Fruit fly (Drosophila melanogaster) whole organism, wandering third instar larva: ENCODE results near the gene Alp9.
A peak's percentile ranks its signal among the peaks of the same experiment; 100 is the strongest.

Source experiments
- CG9705 ChIP-seq: fragments of 200-800 bp; sonication (Bioruptor generic); optimal IDR thresholded peaks from 2 replicates; lab custom pipeline; 2018; ENCODE audit warnings: missing biosample characterization, mild to moderate bottlenecking, missing genetic modification characterization
- CrebA ChIP-seq: fragments of 200-800 bp; sonication (Bioruptor generic); optimal IDR thresholded peaks from 2 replicates; lab custom pipeline; 2016; ENCODE audit warnings: missing biosample characterization, mild to moderate bottlenecking, missing genetic modification characterization, borderline replicate concordance
- Dfd ChIP-seq: fragments of >200 bp; optimal IDR thresholded peaks from 2 replicates; lab custom pipeline; 2017; ENCODE audit warnings: missing biosample characterization, missing genetic modification characterization
- Dif ChIP-seq: fragments of 200-275, 200-300 bp; sonication (Bioruptor generic); optimal IDR thresholded peaks from 2 replicates; lab custom pipeline; 2018; ENCODE audit warnings: missing biosample characterization, missing genetic modification characterization; ENCODE audit not compliant: partially characterized antibody
- GATAd ChIP-seq: sonication (Bioruptor generic); optimal IDR thresholded peaks from 2 replicates; lab custom pipeline; 2016; ENCODE audit warnings: missing biosample characterization, missing genetic modification characterization
- HLH106 ChIP-seq: fragments of 200-800 bp; optimal IDR thresholded peaks from 3 replicates; lab custom pipeline; 2019; ENCODE audit warnings: missing biosample characterization, mild to moderate bottlenecking, missing genetic modification characterization, moderate library complexity
- Hnf4 ChIP-seq: fragments of 200-800 bp; sonication (Bioruptor generic); optimal IDR thresholded peaks from 2 replicates; lab custom pipeline; 2016; ENCODE audit warnings: missing biosample characterization, mild to moderate bottlenecking, missing genetic modification characterization
- Hr78 ChIP-seq: fragments of >200 bp; optimal IDR thresholded peaks from 2 replicates; lab custom pipeline; 2017; ENCODE audit warnings: missing biosample characterization, missing genetic modification characterization
- Hr83 ChIP-seq: fragments of 200-300 bp; sonication (Bioruptor generic); optimal IDR thresholded peaks from 2 replicates; lab custom pipeline; 2016; ENCODE audit warnings: missing biosample characterization, mild to moderate bottlenecking, missing genetic modification characterization, moderate library complexity; ENCODE audit not compliant: poor library complexity, severe bottlenecking
- Jra ChIP-seq: sonication (Bioruptor generic); optimal IDR thresholded peaks from 2 replicates; lab custom pipeline; 2016; ENCODE audit warnings: missing biosample characterization, missing genetic modification characterization
- Mio ChIP-seq: sonication (Bioruptor generic); optimal IDR thresholded peaks from 2 replicates; lab custom pipeline; 2016; ENCODE audit warnings: missing biosample characterization, missing genetic modification characterization
- Myc ChIP-seq: fragments of >200 bp; optimal IDR thresholded peaks from 2 replicates; lab custom pipeline; 2017
- N ChIP-seq: fragments of >200 bp; optimal IDR thresholded peaks from 2 replicates; lab custom pipeline; 2018; ENCODE audit warnings: missing biosample characterization, missing external identifiers, missing genetic modification characterization
- Rel ChIP-seq, 2 experiments: fragments of 200-800 bp; sonication (Bioruptor generic) in 1 of 2; optimal IDR thresholded peaks; 2 replicates in 1 of 2; 3 replicates in 1 of 2; lab custom pipeline; 2016 to 2019; ENCODE audit warnings: mild to moderate bottlenecking in 2 of 2, missing biosample characterization in 2 of 2, missing genetic modification characterization in 2 of 2, moderate library complexity in 1 of 2
- Sp1 ChIP-seq: fragments of 200-800 bp; sonication (Bioruptor generic); optimal IDR thresholded peaks from 3 replicates; lab custom pipeline; 2019; ENCODE audit warnings: missing biosample characterization, mild to moderate bottlenecking, missing genetic modification characterization, moderate library complexity
- Vsx2 ChIP-seq: fragments of 200-300, 225-300 bp; sonication (Bioruptor generic); optimal IDR thresholded peaks from 2 replicates; lab custom pipeline; 2018; ENCODE audit warnings: missing biosample characterization, missing genetic modification characterization; ENCODE audit not compliant: partially characterized antibody
- br ChIP-seq: fragments of 200-800 bp; sonication (Bioruptor generic); optimal IDR thresholded peaks from 2 replicates; lab custom pipeline; 2016; ENCODE audit warnings: missing biosample characterization, missing genetic modification characterization
- brk ChIP-seq: fragments of 200-800 bp; sonication (Bioruptor generic); optimal IDR thresholded peaks from 2 replicates; lab custom pipeline; 2016; ENCODE audit warnings: missing biosample characterization, mild to moderate bottlenecking, missing genetic modification characterization
- dl ChIP-seq, 2 experiments: fragments of 175-275, 200-275 bp in 1 of 2; fragments of 200-275 bp in 1 of 2; sonication (Bioruptor generic); optimal IDR thresholded peaks; lab custom pipeline; 2018; ENCODE audit warnings: mild to moderate bottlenecking in 2 of 2, missing biosample characterization in 2 of 2, missing genetic modification characterization in 2 of 2, moderate library complexity in 2 of 2; ENCODE audit not compliant: partially characterized antibody in 2 of 2, insufficient read depth in 1 of 2
- dmrt93B ChIP-seq: fragments of 200-800 bp; sonication (Bioruptor generic); optimal IDR thresholded peaks from 2 replicates; lab custom pipeline; 2018; ENCODE audit warnings: missing biosample characterization, mild to moderate bottlenecking, missing genetic modification characterization
- dsf ChIP-seq: sonication (Bioruptor generic); optimal IDR thresholded peaks from 2 replicates; lab custom pipeline; 2016; ENCODE audit warnings: missing biosample characterization, missing genetic modification characterization, borderline replicate concordance
- ey ChIP-seq: fragments of 200-800 bp; sonication (Bioruptor generic); optimal IDR thresholded peaks from 2 replicates; lab custom pipeline; 2016; ENCODE audit warnings: missing biosample characterization, missing genetic modification characterization
- foxo ChIP-seq, 2 experiments: fragments of 200-800 bp; sonication (Bioruptor generic); optimal IDR thresholded peaks; 2 replicates in 1 of 2; 3 replicates in 1 of 2; lab custom pipeline; 2016 to 2017; ENCODE audit warnings: missing biosample characterization in 2 of 2, missing genetic modification characterization in 2 of 2
- fru ChIP-seq: fragments of 200-800 bp; sonication (Bioruptor generic); optimal IDR thresholded peaks from 3 replicates; lab custom pipeline; 2016; ENCODE audit warnings: missing biosample characterization, mild to moderate bottlenecking, missing genetic modification characterization
- h ChIP-seq: fragments of 200-800 bp; sonication (Bioruptor generic); optimal IDR thresholded peaks from 3 replicates; lab custom pipeline; 2016; ENCODE audit warnings: missing biosample characterization, mild to moderate bottlenecking, missing genetic modification characterization
- jim ChIP-seq: fragments of 175-275, 200-325 bp; sonication (Bioruptor generic); optimal IDR thresholded peaks from 2 replicates; lab custom pipeline; 2016; ENCODE audit warnings: missing biosample characterization, mild to moderate bottlenecking, missing genetic modification characterization
- lola ChIP-seq: fragments of >200 bp; optimal IDR thresholded peaks from 2 replicates; lab custom pipeline; 2017; ENCODE audit warnings: missing biosample characterization, missing genetic modification characterization
- pan ChIP-seq: fragments of >200 bp; optimal IDR thresholded peaks from 2 replicates; lab custom pipeline; 2017
- psq ChIP-seq: fragments of 200-800 bp; sonication (Bioruptor generic); optimal IDR thresholded peaks from 3 replicates; lab custom pipeline; 2017; ENCODE audit warnings: missing biosample characterization, mild to moderate bottlenecking, missing genetic modification characterization, moderate library complexity
- rgr ChIP-seq: fragments of 200-800 bp; sonication (Bioruptor generic); optimal IDR thresholded peaks from 3 replicates; lab custom pipeline; 2016; ENCODE audit warnings: missing biosample characterization, mild to moderate bottlenecking, missing genetic modification characterization
- sage ChIP-seq: fragments of 200-800 bp; sonication (Bioruptor generic); optimal IDR thresholded peaks from 2 replicates; lab custom pipeline; 2016; ENCODE audit warnings: missing biosample characterization, mild to moderate bottlenecking, missing genetic modification characterization
- sv ChIP-seq: fragments of 200-800 bp; sonication (Bioruptor generic); optimal IDR thresholded peaks from 3 replicates; lab custom pipeline; 2016; ENCODE audit warnings: missing biosample characterization, missing genetic modification characterization
- tai ChIP-seq: sonication (Bioruptor generic); optimal IDR thresholded peaks from 2 replicates; lab custom pipeline; 2016; ENCODE audit warnings: missing biosample characterization, missing genetic modification characterization
- usp ChIP-seq: fragments of >200 bp; optimal IDR thresholded peaks from 2 replicates; lab custom pipeline; 2017; ENCODE audit warnings: missing biosample characterization, missing genetic modification characterization

The Alp9 gene

DNA sequence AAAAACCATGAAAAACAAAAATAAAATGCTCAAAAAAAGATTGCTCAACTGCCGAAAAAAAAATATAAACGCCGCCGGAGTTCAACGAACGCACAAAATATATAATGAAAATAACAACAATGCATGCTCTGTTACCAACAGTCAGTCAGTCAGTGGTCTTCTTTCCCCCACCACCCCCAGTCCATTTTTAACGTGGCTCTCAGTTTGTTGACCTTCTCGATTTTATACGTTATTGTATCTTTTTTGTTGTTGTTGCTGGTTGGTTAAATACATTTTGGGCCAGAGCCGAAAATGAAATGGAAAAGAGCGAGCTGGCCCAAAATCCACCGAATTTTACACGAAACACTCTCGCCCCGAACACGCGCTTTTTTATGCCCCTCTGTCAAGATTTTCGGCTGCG lies 26.6 kb downstream of the Alp9 start:
- peak; percentile 0 for TF ChIP-seq Sp1
- TF ChIP-seq psq, result peak; percentile 79
- no peak for TF ChIP-seq GATAd (GFP tag; lab: Kevin White, UChicago)
- no peak for TF ChIP-seq dmrt93B (GFP tag; lab: Kevin White, UChicago)
- TF ChIP-seq rgr (GFP tag; lab: Kevin White, UChicago), result no peak
- TF ChIP-seq Rel (GFP tag; optimal IDR thresholded peaks at IDR 0.05; lab: Kevin White, UChicago), result no peak
- TF ChIP-seq Rel (tag; optimal IDR thresholded peaks at IDR 0.05; lab: Kevin White, UChicago), result peak; percentile 39
- TF ChIP-seq dl (GFP tag; optimal IDR thresholded peaks at IDR 0.05; lab: Kevin White, UChicago; ENCODE audit: insufficient read depth in 1 of 2, partially characterized antibody in 2 of 2), result peak in 1 of 2 experiments; percentile 12
- peak; percentile 10 for TF ChIP-seq fru
- peak; percentile 69 for TF ChIP-seq tai (GFP tag; lab: Kevin White, UChicago)
- TF ChIP-seq CrebA, result peak; percentile 40
- no peak for TF ChIP-seq Dfd (GFP tag; lab: Kevin White, UChicago)

DNA sequence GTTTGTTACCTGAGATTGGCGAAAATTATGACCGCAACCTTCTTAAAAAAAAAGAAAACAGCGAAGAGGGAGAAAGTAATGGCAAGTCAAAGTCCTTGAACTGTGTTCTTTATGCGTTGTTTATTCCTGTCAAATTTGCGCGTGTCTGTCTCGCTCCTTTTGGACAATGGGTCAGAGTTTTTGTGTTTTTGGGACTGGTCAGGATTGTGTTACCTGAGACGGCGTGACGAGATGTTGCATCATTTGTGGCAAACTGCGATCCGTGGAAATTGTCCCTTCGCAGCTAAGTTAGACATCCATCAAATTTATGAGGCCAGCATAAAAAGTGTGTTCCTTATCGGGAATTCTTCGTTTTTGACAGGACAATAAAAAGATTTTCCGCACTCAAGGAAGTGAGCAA lies 28.0 kb downstream of the Alp9 start:
- no peak for TF ChIP-seq jim (GFP tag; lab: Kevin White, UChicago)
- TF ChIP-seq Myc (lab: Kevin White, UChicago), result no peak
- no peak for TF ChIP-seq GATAd (GFP tag; lab: Kevin White, UChicago)
- no peak for TF ChIP-seq HLH106 (tag; lab: Kevin White, UChicago)
- TF ChIP-seq Hnf4, result no peak
- no peak for TF ChIP-seq foxo (GFP tag; optimal IDR thresholded peaks at IDR 0.05; lab: Kevin White, UChicago)
- TF ChIP-seq Mio (GFP tag; lab: Kevin White, UChicago), result no peak
- TF ChIP-seq Rel (GFP tag; optimal IDR thresholded peaks at IDR 0.05; lab: Kevin White, UChicago), result no peak
- no peak for TF ChIP-seq Rel (tag; optimal IDR thresholded peaks at IDR 0.05; lab: Kevin White, UChicago)
- TF ChIP-seq Hr78, result no peak
- TF ChIP-seq ey (GFP tag; lab: Kevin White, UChicago), result no peak
- no peak for TF ChIP-seq tai (GFP tag; lab: Kevin White, UChicago)
- TF ChIP-seq Dfd (GFP tag; lab: Kevin White, UChicago), result no peak
- no peak for TF ChIP-seq pan (lab: Kevin White, UChicago)
- no peak for TF ChIP-seq dsf
- no peak for TF ChIP-seq br (GFP tag; lab: Kevin White, UChicago)
- no peak for TF ChIP-seq psq
- no peak for TF ChIP-seq Hr83 (GFP tag; lab: Kevin White, UChicago)
- no peak for TF ChIP-seq N (GFP tag; lab: Kevin White, UChicago)
- TF ChIP-seq CrebA, result no peak

DNA sequence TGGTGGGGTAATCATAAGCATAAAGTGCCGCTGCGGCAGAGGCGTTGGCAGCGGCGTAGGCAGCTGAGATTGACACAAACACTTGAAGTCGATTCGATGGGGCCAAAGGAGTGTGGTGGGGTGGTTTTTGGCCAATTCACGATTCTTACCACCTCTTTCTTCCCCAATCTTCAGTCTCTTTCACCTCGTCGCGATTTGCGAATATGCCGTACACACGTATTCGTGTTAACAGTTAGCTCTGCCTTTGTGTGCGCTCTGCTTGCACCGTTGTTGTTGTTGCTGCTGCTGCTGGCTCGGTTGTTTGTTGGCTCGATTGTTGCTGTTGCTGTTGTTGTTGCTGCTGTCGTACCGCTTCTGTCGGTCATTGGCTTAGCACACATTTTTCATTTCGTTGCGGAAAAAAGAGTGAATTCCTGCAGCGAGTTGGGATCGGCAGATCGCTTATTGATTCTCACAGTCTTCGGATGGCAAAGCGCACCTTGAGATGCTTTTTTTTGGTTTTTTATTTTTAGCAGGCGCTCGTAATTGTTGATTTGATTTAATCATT lies 29.9 kb downstream of the Alp9 start:
- peak; percentile 84 for TF ChIP-seq psq
- no peak for TF ChIP-seq lola

DNA sequence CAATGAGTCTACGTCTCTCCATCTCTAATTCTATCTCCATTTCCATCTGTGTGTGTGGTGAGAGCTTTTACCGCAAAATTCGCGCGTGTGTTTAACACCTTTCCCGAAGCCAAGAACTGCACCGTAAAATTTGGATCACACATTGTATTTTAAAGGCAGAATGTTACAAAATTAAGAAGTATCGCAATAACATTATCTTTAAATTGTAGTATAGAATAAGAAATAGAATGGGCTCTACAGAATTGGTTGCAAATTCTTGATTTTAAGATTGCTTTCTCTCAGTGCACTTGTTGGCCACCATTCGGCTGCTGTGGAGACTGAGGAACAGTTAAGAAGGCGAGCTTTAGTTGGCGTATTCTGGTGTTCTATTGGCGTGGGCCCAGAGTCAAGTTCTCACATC lies 31.1 kb downstream of the Alp9 start:
- peak; percentile 26 for TF ChIP-seq h (GFP tag; lab: Kevin White, UChicago)
- TF ChIP-seq jim (GFP tag; lab: Kevin White, UChicago), result no peak
- no peak for TF ChIP-seq sv (GFP tag; lab: Kevin White, UChicago)
- TF ChIP-seq foxo (GFP tag; optimal IDR thresholded peaks at IDR 0.05; lab: Kevin White, UChicago), result peak in 1 of 2 experiments; percentile 20
- TF ChIP-seq Sp1, result no peak
- no peak for TF ChIP-seq Hnf4
- TF ChIP-seq, all 38 proteins: peak for 2

DNA sequence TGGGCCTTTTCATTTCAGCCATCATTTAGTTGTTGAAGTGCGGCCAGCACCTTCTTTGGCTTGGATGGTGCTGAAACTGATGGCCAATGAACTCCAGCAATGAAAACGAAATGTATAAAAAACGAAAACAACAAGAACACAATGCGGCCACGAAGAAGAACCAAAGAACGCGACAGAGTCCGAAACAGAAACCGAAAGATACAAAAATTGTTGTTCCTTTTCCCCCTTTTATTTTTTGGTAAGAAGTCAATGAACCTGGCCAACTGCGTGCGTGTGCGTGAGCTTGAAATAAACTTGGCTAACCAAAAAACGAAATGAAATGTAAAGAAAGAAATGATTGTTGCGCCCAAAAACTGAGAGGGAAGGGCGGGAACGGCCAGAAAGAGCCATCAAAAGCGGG lies 32.5 kb downstream of the Alp9 start:
- TF ChIP-seq sage (GFP tag; lab: Kevin White, UChicago) (peak; percentile 46), brk (GFP tag; lab: Kevin White, UChicago) (peak; percentile 3), psq (peak; percentile 98), h (GFP tag; lab: Kevin White, UChicago) (no peak), Rel (GFP tag; optimal IDR thresholded peaks at IDR 0.05; lab: Kevin White, UChicago) (peak; percentile 23), Rel (tag; optimal IDR thresholded peaks at IDR 0.05; lab: Kevin White, UChicago) (no peak), lola (no peak)

DNA sequence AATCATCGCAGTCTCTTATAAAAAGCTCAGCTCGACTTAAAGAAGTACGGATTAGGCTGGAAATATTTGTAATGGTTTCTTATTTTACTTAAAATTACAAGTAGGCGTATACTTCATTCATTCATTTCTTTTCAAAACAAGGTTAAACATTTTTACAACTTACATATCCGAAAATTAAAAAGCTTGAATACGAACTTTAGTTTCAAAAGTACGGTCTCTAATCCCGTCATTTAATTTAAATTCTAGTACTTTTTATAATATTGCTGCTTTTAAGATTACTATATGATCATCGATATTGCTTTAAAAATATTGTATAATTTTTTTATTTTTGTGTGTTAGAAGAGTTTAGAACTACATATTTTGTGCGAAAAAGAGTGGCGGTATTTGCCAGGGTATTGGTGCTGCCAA lies 34.8 kb downstream of the Alp9 start:
- TF ChIP-seq Dif (GFP tag; lab: Kevin White, UChicago), result no peak
- no peak for TF ChIP-seq Vsx2 (GFP tag; lab: Kevin White, UChicago)
- peak; percentile 13 for TF ChIP-seq Dfd (GFP tag; lab: Kevin White, UChicago)
- no peak for TF ChIP-seq Hr83 (GFP tag; lab: Kevin White, UChicago)
- no peak for TF ChIP-seq Rel (GFP tag; optimal IDR thresholded peaks at IDR 0.05; lab: Kevin White, UChicago)
- TF ChIP-seq Rel (tag; optimal IDR thresholded peaks at IDR 0.05; lab: Kevin White, UChicago), result no peak
- TF ChIP-seq ey (GFP tag; lab: Kevin White, UChicago), result peak; percentile 35
- no peak for TF ChIP-seq dsf
- no peak for TF ChIP-seq pan (lab: Kevin White, UChicago)
- TF ChIP-seq dmrt93B (GFP tag; lab: Kevin White, UChicago), result no peak
- TF ChIP-seq N (GFP tag; lab: Kevin White, UChicago), result no peak
- TF ChIP-seq CG9705, result no peak
- TF ChIP-seq dl (GFP tag; optimal IDR thresholded peaks at IDR 0.05; lab: Kevin White, UChicago; ENCODE audit: insufficient read depth in 1 of 2, partially characterized antibody in 2 of 2), result no peak
- no peak for TF ChIP-seq sv (GFP tag; lab: Kevin White, UChicago)
- no peak for TF ChIP-seq CrebA
- no peak for TF ChIP-seq Myc (lab: Kevin White, UChicago)
- no peak for TF ChIP-seq usp (GFP tag; lab: Kevin White, UChicago)
- TF ChIP-seq Mio (GFP tag; lab: Kevin White, UChicago), result no peak
- no peak for TF ChIP-seq Jra (GFP tag; lab: Kevin White, UChicago)
- TF ChIP-seq jim (GFP tag; lab: Kevin White, UChicago), result no peak
- no peak for TF ChIP-seq GATAd (GFP tag; lab: Kevin White, UChicago)
- TF ChIP-seq lola, result no peak
- TF ChIP-seq Sp1, result peak; percentile 55
- TF ChIP-seq brk (GFP tag; lab: Kevin White, UChicago), result no peak
- TF ChIP-seq tai (GFP tag; lab: Kevin White, UChicago), result no peak
- TF ChIP-seq HLH106 (tag; lab: Kevin White, UChicago), result peak; percentile 67
- TF ChIP-seq psq, result peak; percentile 51
